Worm (Caenorhabditis elegans): ENCODE results near the gene T28F3.5.
A peak's percentile ranks its signal among the peaks of the same experiment; 100 is the strongest.

The T28F3.5 gene

DNA sequence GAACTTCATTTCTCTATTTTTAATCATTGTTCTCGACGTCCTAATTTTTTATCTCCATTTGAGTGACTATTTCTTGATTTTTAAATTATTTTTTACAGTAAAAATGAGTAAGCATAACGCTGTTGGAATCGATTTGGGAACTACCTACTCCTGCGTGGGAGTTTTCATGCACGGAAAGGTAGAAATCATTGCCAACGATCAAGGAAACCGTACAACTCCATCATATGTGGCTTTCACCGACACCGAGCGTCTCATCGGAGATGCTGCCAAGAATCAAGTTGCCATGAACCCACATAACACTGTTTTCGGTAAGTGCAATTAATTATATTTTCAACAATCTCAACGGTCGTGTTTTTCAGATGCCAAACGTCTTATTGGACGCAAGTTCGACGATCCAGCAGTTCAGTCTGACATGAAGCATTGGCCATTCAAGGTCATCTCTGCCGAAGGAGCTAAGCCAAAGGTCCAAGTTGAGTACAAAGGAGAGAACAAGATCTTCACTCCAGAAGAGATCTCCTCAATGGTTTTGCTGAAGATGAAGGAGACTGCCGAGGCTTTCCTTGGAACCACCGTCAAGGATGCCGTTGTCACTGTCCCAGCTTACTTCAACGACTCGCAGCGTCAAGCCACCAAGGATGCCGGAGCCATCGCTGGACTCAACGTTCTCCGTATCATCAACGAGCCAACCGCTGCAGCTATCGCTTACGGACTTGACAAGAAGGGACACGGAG is 15.6 kb upstream of the T28F3.5 start, which contains the start of gene hsp-1 (continued):
- no peak for TF ChIP-seq nhr-28 (tag; optimal IDR thresholded peaks at IDR 0.05)
- no peak for TF ChIP-seq php-3 (GFP tag; IDR thresholded peaks at IDR 0.05)
- TF ChIP-seq egl-27 (tag; optimal IDR thresholded peaks at IDR 0.05) = no peak
- no peak for TF ChIP-seq Y5F2A.4 (GFP tag; optimal IDR thresholded peaks at IDR 0.05)
- TF ChIP-seq jun-1 (tag; optimal IDR thresholded peaks at IDR 0.05) = no peak
- peak in 1 of 2 experiments; percentile 2 for TF ChIP-seq daf-16 (GFP tag; optimal IDR thresholded peaks at IDR 0.05)
- no peak for TF ChIP-seq daf-16 (tag; optimal IDR thresholded peaks at IDR 0.05)
- no peak for TF ChIP-seq hlh-30 (tag; optimal IDR thresholded peaks at IDR 0.05; ENCODE audit: insufficient read depth)
- TF ChIP-seq ama-1 (optimal IDR thresholded peaks at IDR 0.05) = peak; percentile 82
- TF ChIP-seq saeg-2 (GFP tag; IDR thresholded peaks at IDR 0.05) = no peak
- no peak for TF ChIP-seq dmd-9 (GFP tag; IDR thresholded peaks at IDR 0.05)
- TF ChIP-seq daf-19 (GFP tag; conservative IDR thresholded peaks at IDR 0.05) = peak; percentile 54; the same call in 1 of the 2 replicates
- TF ChIP-seq mxl-2 (GFP tag; conservative IDR thresholded peaks at IDR 0.05) = 0 out of 2 replicates have a peak, but pooled peaks have one; percentile 2
- no peak for TF ChIP-seq rbr-2 (tag; optimal IDR thresholded peaks at IDR 0.05)
- TF ChIP-seq F26F4.8 (GFP tag; conservative IDR thresholded peaks at IDR 0.05) = no peak
- TF ChIP-seq nhr-48 (tag; optimal IDR thresholded peaks at IDR 0.05) = no peak
- no peak; the same call in 1 of the 2 replicates for TF ChIP-seq dmd-6 (GFP tag; IDR thresholded peaks at IDR 0.05)
- no peak for TF ChIP-seq lin-13 (GFP tag; optimal IDR thresholded peaks at IDR 0.05)
- peak; percentile 67; the same call in 1 of the 2 replicates for TF ChIP-seq vab-7 (GFP tag; IDR thresholded peaks at IDR 0.05)
- no peak for TF ChIP-seq nhr-102 (tag; optimal IDR thresholded peaks at IDR 0.05)
- TF ChIP-seq tra-1 (GFP tag; IDR thresholded peaks at IDR 0.05) = no peak
- no peak for TF ChIP-seq dve-1 (tag; optimal IDR thresholded peaks at IDR 0.05; ENCODE audit: insufficient read depth)
- no peak for TF ChIP-seq F44E2.7 (GFP tag; IDR thresholded peaks at IDR 0.05)
- no peak for TF ChIP-seq tag-97 (GFP tag; IDR thresholded peaks at IDR 0.05)
- TF ChIP-seq attf-4 (tag; optimal IDR thresholded peaks at IDR 0.05) = no peak
- no peak for TF ChIP-seq nhr-76 (tag; optimal IDR thresholded peaks at IDR 0.05)
- no peak for TF ChIP-seq Y105C5A.15 (GFP tag; IDR thresholded peaks at IDR 0.05)
- TF ChIP-seq madf-9 (GFP tag; conservative IDR thresholded peaks at IDR 0.05) = no peak
- TF ChIP-seq ceh-28 (tag; optimal IDR thresholded peaks at IDR 0.05) = no peak
- no peak for TF ChIP-seq unc-130 (GFP tag; optimal IDR thresholded peaks at IDR 0.05)
- no peak for TF ChIP-seq ceh-32 (tag; optimal IDR thresholded peaks at IDR 0.05; ENCODE audit: poor library complexity)
- no peak for TF ChIP-seq F49E8.2 (tag; optimal IDR thresholded peaks at IDR 0.05; ENCODE audit: borderline replicate concordance)
- no peak for TF ChIP-seq nhr-41 (GFP tag; IDR thresholded peaks at IDR 0.05)
- no peak for TF ChIP-seq zag-1 (tag; optimal IDR thresholded peaks at IDR 0.05)
- TF ChIP-seq mxl-3 (GFP tag; optimal IDR thresholded peaks at IDR 0.05) = no peak
- no peak for TF ChIP-seq zfp-2 (tag; optimal IDR thresholded peaks at IDR 0.05)
- no peak for TF ChIP-seq nhr-6 (tag; optimal IDR thresholded peaks at IDR 0.05)
- no peak for TF ChIP-seq snpc-4 (tag; optimal IDR thresholded peaks at IDR 0.05)
- TF ChIP-seq zfp-3 (GFP tag; conservative IDR thresholded peaks at IDR 0.05) = no peak

ce11 chrIV:17279592-17280440 is 14.8 kb upstream of the T28F3.5 start:
- TF ChIP-seq tra-1 (GFP tag; IDR thresholded peaks at IDR 0.05) = 0 out of 2 replicates have a peak, but pooled peaks have one; percentile 4
- no peak for TF ChIP-seq gei-8 (GFP tag; optimal IDR thresholded peaks at IDR 0.05)
- peak; percentile 49; the same call in 1 of the 2 replicates for TF ChIP-seq daf-19 (GFP tag; conservative IDR thresholded peaks at IDR 0.05)
- TF ChIP-seq lsy-2 (tag; optimal IDR thresholded peaks at IDR 0.05) = peak in 1 of 2 experiments; percentile 41
- TF ChIP-seq php-3 (GFP tag; IDR thresholded peaks at IDR 0.05) = peak; percentile 34; the same call in 1 of the 2 replicates
- no peak for TF ChIP-seq snpc-4 (tag; optimal IDR thresholded peaks at IDR 0.05)
- no peak for TF ChIP-seq attf-4 (tag; optimal IDR thresholded peaks at IDR 0.05)
- no peak for TF ChIP-seq nhr-237 (tag; optimal IDR thresholded peaks at IDR 0.05)
- TF ChIP-seq mdt-29 (GFP tag; IDR thresholded peaks at IDR 0.05) = 0 out of 2 replicates have a peak, but pooled peaks have one; percentile 7
- TF ChIP-seq Y5F2A.4 (GFP tag; optimal IDR thresholded peaks at IDR 0.05) = no peak
- peak; percentile 15; the same call in 1 of the 2 replicates for TF ChIP-seq Y105C5A.15 (GFP tag; IDR thresholded peaks at IDR 0.05)
- TF ChIP-seq lin-38 (GFP tag; IDR thresholded peaks at IDR 0.05) = peak; percentile 27; the same call in 1 of the 2 replicates
- TF ChIP-seq sdz-12 (GFP tag; optimal IDR thresholded peaks at IDR 0.05) = no peak
- TF ChIP-seq aha-1 (tag) = peak; percentile 36
- TF ChIP-seq aly-2 (tag; optimal IDR thresholded peaks at IDR 0.05) = peak; percentile 81
- peak; percentile 74 for TF ChIP-seq lin-1 (GFP tag; IDR thresholded peaks at IDR 0.05)
